Fruit fly (Drosophila melanogaster) whole organism, larva: ENCODE measurements around the gene ldbr.

ENCODE experiments used
- noc ChIP-seq: fragments of 200-800 bp; sonication (Bioruptor generic); optimal IDR thresholded peaks from 3 replicates; lab custom pipeline; 2019; ENCODE audit warnings: missing biosample characterization, mild to moderate bottlenecking, missing genetic modification characterization, moderate library complexity

ldbr gene

dm6 chr3L:8156199-8156598, 34.6 kb downstream of the ldbr start:
- no peak for TF ChIP-seq noc (tag; lab: Kevin White, UChicago)

- TF ChIP-seq noc (tag; lab: Kevin White, UChicago): no peak
These were observed 35.5 kb downstream of the ldbr start for dm6 chr3L:8157079-8157478.

dm6 chr3L:8158715-8159380, 37.2 kb downstream of the ldbr start, which contains the start of gene CG42445:
Gene CG42445 (minus strand): TSS chr3L:8158900.
- TF ChIP-seq noc (tag; lab: Kevin White, UChicago): no peak

- TF ChIP-seq noc (tag; lab: Kevin White, UChicago): no peak
These were observed 38.2 kb downstream of the ldbr start, which contains the start of gene CG43886 for dm6 chr3L:8159724-8160422. Gene CG43886 (minus strand): TSS chr3L:8159774.

- TF ChIP-seq noc (tag; lab: Kevin White, UChicago): no peak
These were observed 43.8 kb downstream of the ldbr start, which contains the start of gene CG13675 for dm6 chr3L:8165436-8165835. Gene CG13675 (minus strand): TSS chr3L:8165518.
